Worm (Caenorhabditis elegans) whole organism, L4 larva: ENCODE results near the gene suds-3.

ENCODE experiments used
- F37D6.2 ChIP-seq: sonication (generic microtip); optimal IDR thresholded peaks from 2 replicates; lab custom pipeline; 2016; ENCODE audit warnings: mild to moderate bottlenecking, missing genetic modification characterization, missing compliant biosample characterization
- Y105C5A.15 ChIP-seq: fragments of 200-800 bp; sonication (Bioruptor generic); IDR thresholded peaks from 2 replicates; pipeline ENCODE4 v1.3.6; 2022; ENCODE audit warnings: missing genetic modification characterization, missing compliant biosample characterization
- Y48G9A.11 ChIP-seq: fragments of 200-800 bp; sonication (Bioruptor generic); IDR thresholded peaks from 2 replicates; pipeline ENCODE4 v1.3.6; 2022; ENCODE audit warnings: missing genetic modification reagents, missing genetic modification characterization, missing compliant biosample characterization
- ZK337.2 ChIP-seq: fragments of 200-800 bp; sonication (Bioruptor generic); IDR thresholded peaks from 2 replicates; pipeline ENCODE4 v1.3.6; 2022; ENCODE audit warnings: missing genetic modification reagents, missing genetic modification characterization, missing compliant biosample characterization
- aha-1 ChIP-seq: fragments of 150-350 bp; peaks from one replicate; lab custom pipeline; 2014; ENCODE audit warnings: missing biosample characterization, missing genetic modification characterization
- aly-2 ChIP-seq: sonication (generic microtip); optimal IDR thresholded peaks from 2 replicates; lab custom pipeline; 2018; ENCODE audit warnings: missing biosample characterization, missing genetic modification characterization
- arid-1 ChIP-seq: fragments of 200-800 bp; sonication (Bioruptor generic); conservative IDR thresholded peaks from 2 replicates; pipeline ENCODE4 v1.3.6; 2022; ENCODE audit warnings: missing genetic modification reagents, missing genetic modification characterization, missing compliant biosample characterization
- ceh-20 ChIP-seq: fragments of 200-800 bp; sonication (Bioruptor generic); IDR thresholded peaks from 2 replicates; pipeline ENCODE4 v1.3.6; 2022; ENCODE audit warnings: missing genetic modification reagents, missing genetic modification characterization, missing compliant biosample characterization
- ceh-28 ChIP-seq: fragments of 150-350 bp; optimal IDR thresholded peaks from 2 replicates; lab custom pipeline; 2014; ENCODE audit warnings: missing biosample characterization, missing genetic modification reagents, missing genetic modification characterization
- ceh-32 ChIP-seq: sonication (generic microtip); optimal IDR thresholded peaks from 2 replicates; lab custom pipeline; 2016; ENCODE audit warnings: mild to moderate bottlenecking, missing genetic modification characterization, missing compliant biosample characterization; ENCODE audit not compliant: poor library complexity
- ceh-82 ChIP-seq: sonication (generic microtip); optimal IDR thresholded peaks from 2 replicates; lab custom pipeline; 2017; ENCODE audit warnings: missing biosample characterization, missing genetic modification characterization
- daf-12 ChIP-seq: fragments of 150-350 bp; optimal IDR thresholded peaks from 2 replicates; lab custom pipeline; 2014; ENCODE audit warnings: missing biosample characterization, missing genetic modification reagents, missing genetic modification characterization
- daf-16 ChIP-seq, 3 experiments: sonication (generic microtip); optimal IDR thresholded peaks; 2 replicates each; lab custom pipeline; 2016 to 2017; ENCODE audit warnings: missing genetic modification characterization in 3 of 3, missing genetic modification reagents in 3 of 3, mild to moderate bottlenecking in 2 of 3, missing compliant biosample characterization in 2 of 3, missing biosample characterization in 1 of 3, moderate library complexity in 1 of 3
- dmd-9 ChIP-seq: fragments of 200-800 bp; sonication (Bioruptor generic); IDR thresholded peaks from 2 replicates; pipeline ENCODE4 v1.3.6; 2022; ENCODE audit warnings: missing genetic modification reagents, missing genetic modification characterization, missing compliant biosample characterization
- duxl-1 ChIP-seq: sonication (generic microtip); optimal IDR thresholded peaks from 2 replicates; lab custom pipeline; 2016; ENCODE audit warnings: mild to moderate bottlenecking, missing genetic modification characterization, moderate library complexity, missing compliant biosample characterization; ENCODE audit not compliant: poor library complexity
- dve-1 ChIP-seq: sonication (generic microtip); optimal IDR thresholded peaks from 2 replicates; lab custom pipeline; 2017; ENCODE audit warnings: antibody characterized with exemption, mild to moderate bottlenecking, missing genetic modification characterization, missing compliant biosample characterization; ENCODE audit not compliant: insufficient read depth
- fkh-10 ChIP-seq: fragments of 150-350 bp; optimal IDR thresholded peaks from 2 replicates; lab custom pipeline; 2014; ENCODE audit warnings: missing biosample characterization, missing genetic modification reagents, missing genetic modification characterization
- hlh-11 ChIP-seq: fragments of 200-800 bp; sonication (Bioruptor generic); optimal IDR thresholded peaks from 2 replicates; lab custom pipeline; 2018; ENCODE audit warnings: mild to moderate bottlenecking, missing genetic modification characterization, missing compliant biosample characterization
- hlh-30 ChIP-seq: sonication (generic microtip); optimal IDR thresholded peaks from 2 replicates; lab custom pipeline; 2017; ENCODE audit warnings: antibody characterized with exemption, mild to moderate bottlenecking, missing genetic modification characterization, missing compliant biosample characterization; ENCODE audit not compliant: insufficient read depth
- lin-29 ChIP-seq: fragments of 200-800 bp; sonication (Bioruptor generic); IDR thresholded peaks from 2 replicates; pipeline ENCODE4 v1.3.6; 2022; ENCODE audit warnings: missing genetic modification reagents, missing genetic modification characterization, missing compliant biosample characterization
- lsy-2 ChIP-seq, 2 experiments: fragments of 150-350 bp in 1 of 2; sonication (generic microtip) in 1 of 2; optimal IDR thresholded peaks; 2 replicates each; lab custom pipeline; 2014 to 2017; ENCODE audit warnings: missing biosample characterization in 2 of 2, missing genetic modification characterization in 2 of 2
- mep-1 ChIP-seq: fragments of 150-350 bp; sonication (generic microtip); optimal IDR thresholded peaks from 3 replicates; lab custom pipeline; 2014; ENCODE audit warnings: missing biosample characterization, missing genetic modification characterization
- mes-2 ChIP-seq: sonication (generic microtip); optimal IDR thresholded peaks from 2 replicates; lab custom pipeline; 2016; ENCODE audit warnings: missing genotype, mild to moderate bottlenecking, missing genetic modification characterization, missing compliant biosample characterization; ENCODE audit not compliant: poor library complexity, severe bottlenecking
- mxl-3 ChIP-seq: fragments of 200-800 bp; sonication (Bioruptor generic); optimal IDR thresholded peaks from 2 replicates; lab custom pipeline; 2018; ENCODE audit warnings: mild to moderate bottlenecking, missing genetic modification characterization, missing compliant biosample characterization
- nhr-11 ChIP-seq: fragments of 150-350 bp; optimal IDR thresholded peaks from 2 replicates; lab custom pipeline; 2014; ENCODE audit warnings: missing biosample characterization, missing genetic modification characterization
- nhr-237 ChIP-seq: sonication (generic microtip); optimal IDR thresholded peaks from 2 replicates; lab custom pipeline; 2017; ENCODE audit warnings: missing biosample characterization, missing genetic modification characterization
- nhr-25 ChIP-seq: sonication (generic microtip); optimal IDR thresholded peaks from 2 replicates; lab custom pipeline; 2017; ENCODE audit warnings: missing genetic modification characterization, mild to moderate bottlenecking, missing compliant biosample characterization, antibody characterized with exemption, moderate library complexity, borderline replicate concordance; ENCODE audit not compliant: insufficient read depth
- pha-4 ChIP-seq, 2 experiments: fragments of 150-350 bp in 1 of 2; fragments of 200-800 bp in 1 of 2; sonication (Bioruptor generic) in 1 of 2; IDR thresholded peaks in 1 of 2; optimal IDR thresholded peaks in 1 of 2; 2 replicates each; pipeline versions ENCODE4 v1.3.6 to Lab custom; 2014 to 2022; ENCODE audit warnings: missing genetic modification characterization in 2 of 2, missing genetic modification reagents in 2 of 2, missing biosample characterization in 1 of 2, missing compliant biosample characterization in 1 of 2
- rbr-2 ChIP-seq: sonication (generic microtip); optimal IDR thresholded peaks from 2 replicates; lab custom pipeline; 2016; ENCODE audit warnings: missing genotype, missing genetic modification characterization, missing compliant biosample characterization
- set-16 ChIP-seq: fragments of 200-800 bp; sonication (Bioruptor generic); IDR thresholded peaks from 2 replicates; pipeline ENCODE4 v1.3.6; 2022; ENCODE audit warnings: missing genetic modification reagents, missing genetic modification characterization, missing compliant biosample characterization
- tag-97 ChIP-seq: fragments of 200-800 bp; sonication (Bioruptor generic); IDR thresholded peaks from 2 replicates; pipeline ENCODE4 v1.3.6; 2022; ENCODE audit warnings: missing genetic modification characterization, missing compliant biosample characterization
- tra-1 ChIP-seq: fragments of 200-800 bp; sonication (Bioruptor generic); IDR thresholded peaks from 2 replicates; pipeline ENCODE4 v1.3.6; 2022; ENCODE audit warnings: missing genetic modification reagents, missing genetic modification characterization, missing compliant biosample characterization
- unc-39 ChIP-seq: sonication (generic microtip); optimal IDR thresholded peaks from 2 replicates; lab custom pipeline; 2017; ENCODE audit warnings: missing biosample characterization, missing genetic modification characterization
- unc-62 ChIP-seq, 3 experiments: fragments of 150-350 bp in 1 of 3; sonication (generic microtip); optimal IDR thresholded peaks in 2 of 3; peaks in 1 of 3; 1 replicate in 1 of 3; 2 replicates in 2 of 3; lab custom pipeline; 2014 to 2017; ENCODE audit warnings: missing biosample characterization in 3 of 3, missing genetic modification characterization in 3 of 3, missing genetic modification reagents in 3 of 3, missing genotype in 1 of 3
- zfp-3 ChIP-seq: fragments of 200-800 bp; sonication (Bioruptor generic); conservative IDR thresholded peaks from 2 replicates; pipeline ENCODE4 v1.3.6; 2022; ENCODE audit warnings: missing genetic modification reagents, missing genetic modification characterization, missing compliant biosample characterization
- ztf-7 ChIP-seq: fragments of 150-350 bp; optimal IDR thresholded peaks from 2 replicates; lab custom pipeline; 2014; ENCODE audit warnings: missing biosample characterization, missing genetic modification characterization

The suds-3 gene

DNA sequence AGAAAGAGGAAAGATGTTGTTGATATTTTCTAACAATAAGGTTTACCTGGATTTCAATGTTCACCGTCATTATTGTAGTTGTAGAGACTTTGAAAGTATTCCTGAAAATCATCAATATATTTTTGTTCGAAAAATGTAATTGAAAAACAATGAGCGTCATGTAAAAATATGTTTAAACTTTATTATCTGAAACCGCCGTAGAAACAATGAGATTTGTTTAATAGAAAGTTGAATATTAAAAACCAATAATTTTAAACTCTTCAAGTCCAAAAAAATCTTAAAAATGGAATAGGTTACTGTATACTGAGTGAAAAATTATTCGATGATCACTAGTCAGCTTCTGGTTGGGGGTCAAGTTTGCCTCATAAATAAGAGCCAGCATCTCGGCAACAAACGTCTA is 27.4 kb downstream of the suds-3 start, which contains the start of gene anmt-3:
Gene anmt-3 (minus strand): TSS at position 101 of the 400 bp plus-strand sequence.
- no peak for TF ChIP-seq ceh-82 (tag; lab: Kevin White, UChicago)

DNA sequence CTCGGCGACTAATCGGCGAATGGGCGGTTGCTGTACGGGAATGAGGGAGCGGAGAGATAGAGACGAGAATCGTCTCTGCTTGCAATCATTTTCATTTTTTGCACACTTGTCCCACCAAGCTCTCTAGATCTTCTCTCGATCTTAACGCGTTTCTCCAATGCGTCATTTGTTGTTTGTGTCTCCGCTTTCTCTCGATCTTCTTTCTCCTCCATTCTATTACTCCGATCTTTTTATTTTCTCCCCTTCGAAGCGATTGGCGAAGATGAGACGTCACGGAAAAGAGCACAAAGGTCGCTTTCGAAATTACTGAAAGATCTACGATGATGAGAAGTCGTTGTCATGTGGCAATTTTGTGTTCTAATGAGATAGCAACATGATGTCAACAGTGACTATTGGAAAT is 27.8 kb downstream of the suds-3 start:
- TF ChIP-seq unc-62 (GFP tag; optimal IDR thresholded peaks at IDR 0.05 in 1 of 2; lab: Kevin White, UChicago) (peak in 1 of 2 experiments; percentile 76), unc-62 (tag; optimal IDR thresholded peaks at IDR 0.05; lab: Kevin White, UChicago) (no peak), nhr-11 (tag; lab: Kevin White, UChicago) (peak; percentile 56), aha-1 (tag; lab: Kevin White, UChicago) (peak; percentile 21), hlh-11 (tag; lab: Kevin White, UChicago) (peak; percentile 58), daf-16 (GFP tag; optimal IDR thresholded peaks at IDR 0.05; lab: Kevin White, UChicago) (peak in 1 of 2 experiments; percentile 83), daf-16 (tag; optimal IDR thresholded peaks at IDR 0.05; lab: Kevin White, UChicago) (no peak), hlh-30 (tag; lab: Kevin White, UChicago) (no peak)

DNA sequence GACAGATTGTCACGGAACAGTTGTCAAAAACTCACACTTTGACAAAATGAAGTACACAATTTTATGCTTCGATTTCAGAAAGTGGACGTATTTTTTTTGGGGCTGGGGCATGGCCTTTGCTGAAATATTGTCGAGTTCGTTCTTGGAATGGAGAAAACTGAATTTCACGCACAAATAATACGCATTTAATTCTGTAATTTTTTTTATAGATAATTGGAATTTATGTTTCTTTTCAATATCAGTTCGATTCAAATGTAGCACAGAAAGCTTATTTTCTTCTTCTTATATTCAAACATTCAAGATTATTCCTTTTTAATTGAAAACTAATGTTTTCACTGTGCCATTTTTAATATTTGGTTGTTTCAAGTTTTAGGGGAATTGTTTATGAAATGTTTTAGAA is 29.6 kb downstream of the suds-3 start, which contains the start of gene T07C12.10:
Gene T07C12.10 (minus strand): TSS at position 101 of the 400 bp plus-strand sequence.
- no peak for TF ChIP-seq ceh-32 (tag; lab: Kevin White, UChicago)
- no peak for TF ChIP-seq Y48G9A.11 (GFP tag; lab: Robert Waterston, UW)

DNA sequence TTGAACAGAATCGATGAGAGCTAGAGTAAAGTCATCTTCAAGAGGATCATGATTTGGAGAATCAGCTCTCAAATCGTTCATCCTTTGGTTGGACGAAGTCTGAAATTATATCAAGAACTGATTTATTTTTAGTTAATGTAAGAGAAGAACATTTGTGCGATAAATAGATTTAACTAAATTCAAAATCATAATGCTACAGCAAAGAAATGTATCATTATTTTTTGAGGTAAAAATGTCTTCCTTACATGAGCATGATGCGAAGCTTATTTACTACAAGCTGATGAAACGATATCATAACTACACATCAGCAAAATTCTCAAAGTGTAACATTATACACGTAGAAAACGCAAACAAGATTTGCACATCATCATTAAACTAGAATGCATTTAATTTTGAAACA is 31.6 kb downstream of the suds-3 start, which contains the start of gene madf-4:
Gene madf-4 (minus strand): TSS at position 101 of the 400 bp plus-strand sequence.
- TF ChIP-seq tra-1 (no peak), mes-2 (tag; lab: Kevin White, UChicago) (no peak), ceh-20 (GFP tag; lab: Robert Waterston, UW) (no peak), daf-12 (no peak), dve-1 (tag; lab: Kevin White, UChicago) (no peak), nhr-11 (tag; lab: Kevin White, UChicago) (no peak), unc-39 (tag; lab: Kevin White, UChicago) (no peak), tag-97 (GFP tag; lab: Robert Waterston, UW) (no peak)

DNA sequence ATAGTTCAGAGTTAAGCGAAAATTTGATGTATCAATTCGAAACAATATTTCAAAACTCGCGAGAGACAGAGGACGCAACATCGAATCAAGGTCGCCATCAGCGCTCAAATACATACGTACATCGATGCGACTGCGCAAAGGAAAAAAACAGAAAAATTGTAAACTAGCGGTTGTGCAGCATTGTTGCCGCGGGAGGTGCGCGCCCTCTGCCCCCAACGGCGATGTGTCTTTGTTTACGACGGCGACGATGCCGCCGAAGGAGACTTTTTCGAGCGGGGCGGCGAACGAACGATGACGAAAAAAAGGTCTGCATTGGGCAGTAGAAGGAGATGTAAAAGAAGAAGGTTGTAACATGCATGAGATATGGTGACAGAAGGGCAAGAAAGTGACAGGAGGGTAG is 32.1 kb downstream of the suds-3 start:
- TF ChIP-seq F37D6.2 (tag; lab: Kevin White, UChicago): no peak
- TF ChIP-seq fkh-10 (GFP tag; lab: Kevin White, UChicago): no peak
- peak; percentile 17 for TF ChIP-seq mep-1 (tag; lab: Kevin White, UChicago)
- TF ChIP-seq rbr-2 (tag; lab: Kevin White, UChicago): no peak
- no peak for TF ChIP-seq pha-4 (GFP tag; IDR thresholded peaks at IDR 0.05; lab: Robert Waterston, UW)
- TF ChIP-seq pha-4 (tag; optimal IDR thresholded peaks at IDR 0.05; lab: Kevin White, UChicago): no peak
- no peak for TF ChIP-seq duxl-1 (tag; lab: Kevin White, UChicago)
- TF ChIP-seq ceh-28 (tag; lab: Kevin White, UChicago): no peak
- TF ChIP-seq set-16 (GFP tag; lab: Robert Waterston, UW): peak; percentile 44; the same call in 1 of the 2 replicates
- no peak for TF ChIP-seq arid-1
- TF ChIP-seq lin-29: no peak
- no peak for TF ChIP-seq zfp-3 (GFP tag; lab: Robert Waterston, UW)
- TF ChIP-seq nhr-25 (tag; lab: Kevin White, UChicago): peak; percentile 28
- no peak for TF ChIP-seq ZK337.2
- no peak for TF ChIP-seq aly-2 (tag; lab: Kevin White, UChicago)
- TF ChIP-seq ceh-20 (GFP tag; lab: Robert Waterston, UW): 0 out of 2 replicates have a peak, but pooled peaks have one; percentile 35
- TF ChIP-seq lsy-2 (tag; optimal IDR thresholded peaks at IDR 0.05; lab: Kevin White, UChicago): no peak
- no peak for TF ChIP-seq ztf-7
- TF ChIP-seq nhr-11 (tag; lab: Kevin White, UChicago): no peak
- peak; percentile 6 for TF ChIP-seq mes-2 (tag; lab: Kevin White, UChicago)
- TF ChIP-seq Y105C5A.15 (GFP tag; lab: Robert Waterston, UW): no peak
- TF ChIP-seq nhr-237 (tag; lab: Kevin White, UChicago): no peak
- TF ChIP-seq mxl-3: no peak
- TF ChIP-seq unc-62 (GFP tag; optimal IDR thresholded peaks at IDR 0.05 in 1 of 2; lab: Kevin White, UChicago): peak in 1 of 2 experiments; percentile 71
- no peak for TF ChIP-seq unc-62 (tag; optimal IDR thresholded peaks at IDR 0.05; lab: Kevin White, UChicago)
- TF ChIP-seq dmd-9 (GFP tag; lab: Robert Waterston, UW): no peak
